Fruit fly (Drosophila melanogaster) whole organism, embryonic: Measurements from ENCODE around the gene drm.

Experiments used
- Antp ChIP-seq: fragments of 200-800 bp; sonication (Bioruptor generic); optimal IDR thresholded peaks from 3 replicates; lab custom pipeline; 2016; ENCODE audit warnings: missing biosample characterization, missing genetic modification characterization
- C15 ChIP-seq: fragments of 200-800 bp; sonication (Bioruptor generic); IDR thresholded peaks from 3 replicates; pipeline ENCODE4 v1.3.6; 2022; ENCODE audit warnings: missing biosample characterization, missing genetic modification characterization
- CG10274 ChIP-seq: fragments of 200-800 bp; sonication (Bioruptor generic); optimal IDR thresholded peaks from 3 replicates; lab custom pipeline; 2017; ENCODE audit warnings: missing biosample characterization, mild to moderate bottlenecking, missing genetic modification characterization
- CG10321 ChIP-seq: fragments of 200-800 bp; sonication (Bioruptor generic); IDR thresholded peaks from 2 replicates; pipeline ENCODE4 v1.3.6; 2022; ENCODE audit warnings: missing biosample characterization, missing genetic modification characterization
- CG10366 ChIP-seq: fragments of 200-800 bp; sonication (Bioruptor generic); IDR thresholded peaks from 2 replicates; pipeline ENCODE4 v1.3.6; 2022; ENCODE audit warnings: missing biosample characterization, missing genetic modification characterization
- CG12744 ChIP-seq: fragments of 200-800 bp; sonication (Bioruptor generic); optimal IDR thresholded peaks from 2 replicates; lab custom pipeline; 2016; ENCODE audit warnings: missing biosample characterization, missing genetic modification characterization
- CG14014 ChIP-seq: fragments of 200-800 bp; sonication (Bioruptor generic); IDR thresholded peaks from 2 replicates; pipeline ENCODE4 v1.3.6; 2022; ENCODE audit warnings: missing biosample characterization, missing genetic modification characterization
- CG14441 ChIP-seq: fragments of 200-800 bp; sonication (Bioruptor generic); IDR thresholded peaks from 2 replicates; pipeline ENCODE4 v1.3.6; 2022; ENCODE audit warnings: missing biosample characterization, missing genetic modification characterization
- CG14860 ChIP-seq: fragments of 200-800 bp; sonication (Bioruptor generic); IDR thresholded peaks from 3 replicates; pipeline ENCODE4 v1.3.6; 2022; ENCODE audit warnings: missing biosample characterization, missing genetic modification characterization; ENCODE audit not compliant: partially characterized antibody
- CG15269 ChIP-seq: fragments of 200-800 bp; sonication (Bioruptor generic); optimal IDR thresholded peaks from 2 replicates; lab custom pipeline; 2018; ENCODE audit warnings: missing biosample characterization, mild to moderate bottlenecking, missing genetic modification characterization, moderate library complexity
- CG1529 ChIP-seq: fragments of 200-800 bp; sonication (Bioruptor generic); optimal IDR thresholded peaks from 3 replicates; lab custom pipeline; 2018; ENCODE audit warnings: missing biosample characterization, missing genetic modification characterization
- CG17328 ChIP-seq: fragments of 200-800 bp; sonication (Bioruptor generic); IDR thresholded peaks from 2 replicates; pipeline ENCODE4 v1.3.6; 2022; ENCODE audit warnings: missing biosample characterization, missing genetic modification characterization
- CG17829 ChIP-seq: fragments of 200-800 bp; optimal IDR thresholded peaks from 2 replicates; lab custom pipeline; 2019; ENCODE audit warnings: missing biosample characterization, mild to moderate bottlenecking, missing genetic modification characterization, moderate library complexity
- CG3838 ChIP-seq: fragments of 200-800 bp; sonication (Bioruptor generic); optimal IDR thresholded peaks from 3 replicates; lab custom pipeline; 2016; ENCODE audit warnings: missing biosample characterization, missing genetic modification characterization
- CG4404 ChIP-seq: fragments of 200-800 bp; sonication (Bioruptor generic); IDR thresholded peaks from 2 replicates; pipeline ENCODE4 v1.3.6; 2022; ENCODE audit warnings: missing biosample characterization, missing genetic modification characterization
- CG6175 ChIP-seq: fragments of 200-800 bp; sonication (Bioruptor generic); IDR thresholded peaks from 3 replicates; pipeline ENCODE4 v1.3.6; 2022; ENCODE audit warnings: missing biosample characterization, missing genetic modification characterization
- CG6654 ChIP-seq: fragments of 200-800 bp; sonication (Bioruptor generic); optimal IDR thresholded peaks from 2 replicates; lab custom pipeline; 2017; ENCODE audit warnings: missing biosample characterization, mild to moderate bottlenecking, missing genetic modification characterization
- CG7271 ChIP-seq: fragments of 200-800 bp; sonication (Bioruptor generic); optimal IDR thresholded peaks from 2 replicates; lab custom pipeline; 2018; ENCODE audit warnings: missing biosample characterization, mild to moderate bottlenecking, missing genetic modification characterization, moderate library complexity
- CG7786 ChIP-seq: fragments of 200-800 bp; sonication (Bioruptor generic); optimal IDR thresholded peaks from 2 replicates; lab custom pipeline; 2016; ENCODE audit warnings: missing biosample characterization, missing genetic modification characterization
- CG9437 ChIP-seq: fragments of 200-800 bp; sonication (Bioruptor generic); optimal IDR thresholded peaks from 2 replicates; lab custom pipeline; 2018; ENCODE audit warnings: missing biosample characterization, mild to moderate bottlenecking, missing genetic modification characterization
- CG9609 ChIP-seq: fragments of 200-800 bp; sonication (Bioruptor generic); optimal IDR thresholded peaks from 3 replicates; lab custom pipeline; 2016; ENCODE audit warnings: missing biosample characterization, missing genetic modification characterization
- CG9876 ChIP-seq: fragments of 200-800 bp; sonication (Bioruptor generic); optimal IDR thresholded peaks from 2 replicates; lab custom pipeline; 2016; ENCODE audit warnings: missing biosample characterization, missing genetic modification characterization
- Camta ChIP-seq: fragments of 200-800 bp; sonication (Bioruptor generic); optimal IDR thresholded peaks from 2 replicates; lab custom pipeline; 2016; ENCODE audit warnings: missing biosample characterization, missing genetic modification characterization
- CkIIα-i1 ChIP-seq: fragments of 200-800 bp; sonication (Bioruptor generic); IDR thresholded peaks from 2 replicates; pipeline ENCODE4 v1.3.6; 2022; ENCODE audit warnings: missing biosample characterization, missing genetic modification characterization
- Doc3 ChIP-seq: fragments of 200-800 bp; sonication (Bioruptor generic); IDR thresholded peaks from 3 replicates; pipeline ENCODE4 v1.3.6; 2022; ENCODE audit warnings: missing biosample characterization, missing genetic modification characterization; ENCODE audit not compliant: partially characterized antibody
- HmgZ ChIP-seq: fragments of 200-800 bp; sonication (Bioruptor generic); optimal IDR thresholded peaks from 2 replicates; lab custom pipeline; 2018; ENCODE audit warnings: missing biosample characterization, mild to moderate bottlenecking, missing genetic modification characterization
- Hr39 ChIP-seq: fragments of >200 bp; optimal IDR thresholded peaks from 2 replicates; lab custom pipeline; 2017
- NK7.1 ChIP-seq: fragments of 200-800 bp; sonication (Bioruptor generic); optimal IDR thresholded peaks from 3 replicates; lab custom pipeline; 2016; ENCODE audit warnings: missing biosample characterization, missing genetic modification characterization
- Oaz ChIP-seq: fragments of 200-800 bp; sonication (Bioruptor generic); IDR thresholded peaks from 2 replicates; pipeline ENCODE4 v1.3.6; 2022; ENCODE audit warnings: missing biosample characterization, missing genetic modification characterization
- Ravus ChIP-seq: fragments of 200-800 bp; sonication (Bioruptor generic); IDR thresholded peaks from 2 replicates; pipeline ENCODE4 v1.3.6; 2022; ENCODE audit warnings: missing biosample characterization, missing genetic modification characterization
- Rfx ChIP-seq: fragments of 200-800 bp; sonication (Bioruptor generic); IDR thresholded peaks from 2 replicates; pipeline ENCODE4 v1.3.6; 2022; ENCODE audit warnings: missing biosample characterization, missing genetic modification characterization
- Rx ChIP-seq: fragments of 200-800 bp; sonication (Bioruptor generic); IDR thresholded peaks from 2 replicates; pipeline ENCODE4 v1.3.6; 2022; ENCODE audit warnings: missing biosample characterization, missing genetic modification characterization
- Sox100B ChIP-seq: fragments of 200-800 bp; sonication (Bioruptor generic); optimal IDR thresholded peaks from 3 replicates; lab custom pipeline; 2018; ENCODE audit warnings: missing biosample characterization, mild to moderate bottlenecking, missing genetic modification characterization
- Spps ChIP-seq: fragments of 200-800 bp; sonication (Bioruptor generic); optimal IDR thresholded peaks from 2 replicates; lab custom pipeline; 2018; ENCODE audit warnings: missing biosample characterization, mild to moderate bottlenecking, missing genetic modification characterization
- Stat92E ChIP-seq, 3 experiments: fragments of >200 bp in 2 of 3; fragments of 200-800 bp in 1 of 3; sonication (Bioruptor generic) in 1 of 3; optimal IDR thresholded peaks; 2 replicates each; lab custom pipeline; 2017 to 2019; ENCODE audit warnings: missing biosample characterization in 3 of 3, missing genetic modification characterization in 3 of 3, mild to moderate bottlenecking in 1 of 3, moderate library complexity in 1 of 3
- Xbp1 ChIP-seq: fragments of 200-800 bp; sonication (Bioruptor generic); optimal IDR thresholded peaks from 3 replicates; lab custom pipeline; 2016; ENCODE audit warnings: missing biosample characterization, mild to moderate bottlenecking, missing genetic modification characterization
- az2 ChIP-seq: fragments of 200-800 bp; sonication (Bioruptor generic); optimal IDR thresholded peaks from 3 replicates; lab custom pipeline; 2016; ENCODE audit warnings: missing biosample characterization, missing genetic modification characterization
- btn ChIP-seq: fragments of 200-800 bp; sonication (Bioruptor generic); optimal IDR thresholded peaks from 2 replicates; lab custom pipeline; 2016; ENCODE audit warnings: missing biosample characterization, missing genetic modification characterization
- chinmo ChIP-seq: fragments of 200-800 bp; sonication (Bioruptor generic); IDR thresholded peaks from 4 replicates; pipeline ENCODE4 v1.3.6; 2022; ENCODE audit warnings: missing biosample characterization, missing genetic modification characterization; ENCODE audit not compliant: partially characterized antibody
- dmrt99B ChIP-seq: fragments of 200-800 bp; sonication (Bioruptor generic); optimal IDR thresholded peaks from 2 replicates; lab custom pipeline; 2018; ENCODE audit warnings: missing biosample characterization, mild to moderate bottlenecking, missing genetic modification characterization, moderate library complexity
- gcm ChIP-seq: fragments of 200-800 bp; sonication (Bioruptor generic); optimal IDR thresholded peaks from 2 replicates; lab custom pipeline; 2019; ENCODE audit warnings: missing biosample characterization, mild to moderate bottlenecking, missing genetic modification characterization, moderate library complexity
- ham ChIP-seq: fragments of 200-800 bp; sonication (Bioruptor generic); IDR thresholded peaks from 2 replicates; pipeline ENCODE4 v1.3.6; 2022; ENCODE audit warnings: missing biosample characterization, missing genetic modification characterization
- hbn ChIP-seq: fragments of 200-800 bp; sonication (Bioruptor generic); IDR thresholded peaks from 2 replicates; pipeline ENCODE4 v1.3.6; 2022; ENCODE audit warnings: missing biosample characterization, missing genetic modification characterization; ENCODE audit not compliant: partially characterized antibody
- hkb ChIP-seq, 2 experiments: fragments of 200-800 bp in 1 of 2; fragments of >200 bp in 1 of 2; sonication (Bioruptor generic) in 1 of 2; IDR thresholded peaks in 1 of 2; optimal IDR thresholded peaks in 1 of 2; 2 replicates each; pipeline versions ENCODE4 v1.3.6 to Lab custom; 2017 to 2022; ENCODE audit warnings: missing biosample characterization in 1 of 2, missing genetic modification characterization in 1 of 2
- pb ChIP-seq: fragments of 200-800 bp; sonication (Bioruptor generic); optimal IDR thresholded peaks from 3 replicates; lab custom pipeline; 2016; ENCODE audit warnings: missing biosample characterization, missing genetic modification characterization
- row ChIP-seq: fragments of 200-800 bp; sonication (Bioruptor generic); IDR thresholded peaks from 3 replicates; pipeline ENCODE4 v1.3.6; 2022; ENCODE audit warnings: missing biosample characterization, missing genetic modification characterization
- sqz ChIP-seq: fragments of 200-800 bp; sonication (Bioruptor generic); optimal IDR thresholded peaks from 3 replicates; lab custom pipeline; 2018; ENCODE audit warnings: missing biosample characterization, mild to moderate bottlenecking, missing genetic modification characterization
- tap ChIP-seq: fragments of 200-800 bp; optimal IDR thresholded peaks from 3 replicates; lab custom pipeline; 2019; ENCODE audit warnings: missing biosample characterization, mild to moderate bottlenecking, missing genetic modification characterization, moderate library complexity
- trem ChIP-seq: fragments of 200-800 bp; optimal IDR thresholded peaks from 3 replicates; lab custom pipeline; 2019; ENCODE audit warnings: missing biosample characterization, mild to moderate bottlenecking, missing genetic modification characterization, moderate library complexity
- usp ChIP-seq: fragments of >200 bp; optimal IDR thresholded peaks from 2 replicates; lab custom pipeline; 2017; ENCODE audit warnings: missing biosample characterization, missing genetic modification characterization
- zen ChIP-seq: fragments of 200-800 bp; sonication (Bioruptor generic); optimal IDR thresholded peaks from 3 replicates; lab custom pipeline; 2018; ENCODE audit warnings: missing biosample characterization, mild to moderate bottlenecking, missing genetic modification characterization, moderate library complexity
- zf30C ChIP-seq: fragments of 200-800 bp; sonication (Bioruptor generic); optimal IDR thresholded peaks from 3 replicates; lab custom pipeline; 2018; ENCODE audit warnings: missing biosample characterization, mild to moderate bottlenecking, missing genetic modification characterization

Gene drm

DNA sequence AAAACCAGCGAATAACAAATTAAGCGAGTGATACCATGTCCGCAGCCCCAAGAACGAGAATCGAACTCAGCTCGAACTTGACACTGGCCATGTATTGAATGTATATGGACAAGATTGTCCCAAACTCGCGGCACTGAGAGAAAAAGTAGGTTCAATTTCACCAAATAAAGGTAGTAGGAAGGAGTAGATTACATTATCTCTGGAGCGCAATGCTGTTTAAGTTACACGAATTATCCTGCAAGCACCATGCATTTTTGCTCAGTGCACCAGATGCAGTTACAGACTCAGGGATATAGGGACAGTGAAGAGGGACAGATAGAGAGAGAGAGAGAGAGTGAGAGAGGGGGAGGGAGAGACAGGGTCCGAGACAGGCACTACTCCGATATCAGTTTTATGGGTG is 55.0 kb downstream of the drm start (continued):
- no peak for TF ChIP-seq CG6654 (GFP tag; lab: Kevin White, UChicago)
- TF ChIP-seq trem, result peak; percentile 50
- peak; percentile 74 for TF ChIP-seq CG4404 (GFP tag; lab: Robert Waterston, UW)
- no peak for TF ChIP-seq CG10321 (GFP tag; lab: Robert Waterston, UW)
- TF ChIP-seq CG9609 (GFP tag; lab: Kevin White, UChicago), result peak; percentile 52
- peak; percentile 75 for TF ChIP-seq CG17829 (tag; lab: Kevin White, UChicago)
- no peak for TF ChIP-seq CG3838 (GFP tag; lab: Kevin White, UChicago)
- TF ChIP-seq Rx (GFP tag; lab: Robert Waterston, UW), result no peak; the same call in 1 of the 2 replicates
- no peak for TF ChIP-seq CG15269
- TF ChIP-seq CG7786 (GFP tag; lab: Kevin White, UChicago), result peak; percentile 60
- TF ChIP-seq sqz, result no peak
- no peak for TF ChIP-seq CG9437 (GFP tag; lab: Kevin White, UChicago)
- peak; percentile 70 for TF ChIP-seq CG17328
- peak; percentile 2 for TF ChIP-seq Camta (GFP tag; lab: Kevin White, UChicago)
- no peak for TF ChIP-seq Doc3 (GFP tag; lab: Robert Waterston, UW)
- TF ChIP-seq CkIIα-i1, result no peak
- no peak for TF ChIP-seq HmgZ (tag; lab: Kevin White, UChicago)
- peak; percentile 38 for TF ChIP-seq Xbp1 (GFP tag; lab: Kevin White, UChicago)
- peak; percentile 9 for TF ChIP-seq gcm
- no peak for TF ChIP-seq CG6175 (GFP tag; lab: Robert Waterston, UW)
- TF ChIP-seq C15 (GFP tag; lab: Robert Waterston, UW), result no peak
- TF ChIP-seq row (GFP tag; lab: Robert Waterston, UW), result peak; percentile 57; the same call in 2 of the 3 replicates
- TF ChIP-seq CG7271 (tag; lab: Kevin White, UChicago), result no peak
- peak; percentile 65 for TF ChIP-seq zen (tag; lab: Kevin White, UChicago)
- peak; percentile 32 for TF ChIP-seq btn (GFP tag; lab: Kevin White, UChicago)
- TF ChIP-seq CG9876 (GFP tag; lab: Kevin White, UChicago), result peak; percentile 27
- TF ChIP-seq CG1529 (GFP tag; lab: Kevin White, UChicago), result peak; percentile 19
- TF ChIP-seq CG14441 (GFP tag; lab: Robert Waterston, UW), result no peak
- TF ChIP-seq CG14014 (GFP tag; lab: Robert Waterston, UW), result no peak; the same call in 1 of the 2 replicates
- no peak for TF ChIP-seq hkb (optimal IDR thresholded peaks at IDR 0.05; lab: Kevin White, UChicago)
- no peak for TF ChIP-seq hkb (GFP tag; IDR thresholded peaks at IDR 0.05; lab: Robert Waterston, UW)
- no peak for TF ChIP-seq Oaz (GFP tag; lab: Robert Waterston, UW)
- peak; percentile 70 for TF ChIP-seq Antp (GFP tag; lab: Kevin White, UChicago)
- TF ChIP-seq Hr39 (lab: Kevin White, UChicago), result no peak
- peak; percentile 83 for TF ChIP-seq zf30C (GFP tag; lab: Kevin White, UChicago)
- TF ChIP-seq tap (tag; lab: Kevin White, UChicago), result no peak
- TF ChIP-seq Rfx (GFP tag; lab: Robert Waterston, UW), result no peak
- TF ChIP-seq NK7.1 (GFP tag; lab: Kevin White, UChicago), result no peak
- no peak for TF ChIP-seq chinmo (GFP tag; lab: Robert Waterston, UW)
- no peak for TF ChIP-seq Ravus
- no peak for TF ChIP-seq usp
- no peak for TF ChIP-seq CG10274 (GFP tag; lab: Kevin White, UChicago)
- TF ChIP-seq az2 (GFP tag; lab: Kevin White, UChicago), result peak; percentile 60
- peak; percentile 35 for TF ChIP-seq pb (GFP tag; lab: Kevin White, UChicago)
- TF ChIP-seq CG10366 (GFP tag; lab: Robert Waterston, UW), result peak; percentile 45; the same call in 1 of the 2 replicates
- TF ChIP-seq dmrt99B (tag; lab: Kevin White, UChicago), result no peak
- TF ChIP-seq Stat92E (GFP tag; optimal IDR thresholded peaks at IDR 0.05; lab: Kevin White, UChicago), result no peak
- TF ChIP-seq CG12744, result no peak
- no peak for TF ChIP-seq Sox100B (GFP tag; lab: Kevin White, UChicago)
- TF ChIP-seq Spps, result peak; percentile 42
- TF ChIP-seq ham (GFP tag; lab: Robert Waterston, UW), result no peak
- no peak for TF ChIP-seq CG14860 (GFP tag; lab: Robert Waterston, UW)
- no peak for TF ChIP-seq hbn (GFP tag; lab: Robert Waterston, UW)
